Fruit fly (Drosophila melanogaster) whole organism, embryonic: Measurements from ENCODE around the gene Pgm1.

Experiments
- Bdp1 ChIP-seq: fragments of 200-800 bp; sonication (Bioruptor generic); optimal IDR thresholded peaks from 3 replicates; lab custom pipeline; 2016; ENCODE audit warnings: missing biosample characterization, missing genetic modification characterization
- BtbVII ChIP-seq: fragments of 200-800 bp; sonication (Bioruptor generic); optimal IDR thresholded peaks from 3 replicates; lab custom pipeline; 2017; ENCODE audit warnings: missing biosample characterization, mild to moderate bottlenecking, missing genetic modification characterization
- CG10209 ChIP-seq: fragments of 200-800 bp; sonication (Bioruptor generic); optimal IDR thresholded peaks from 3 replicates; lab custom pipeline; 2017; ENCODE audit warnings: missing biosample characterization, mild to moderate bottlenecking, missing genetic modification characterization, missing genetic modification reagents
- CG11247 ChIP-seq: fragments of 200-800 bp; sonication (Bioruptor generic); IDR thresholded peaks from 2 replicates; pipeline ENCODE4 v1.3.6; 2022; ENCODE audit warnings: missing biosample characterization, missing genetic modification characterization
- CG11696 ChIP-seq: fragments of 200-800 bp; sonication (Bioruptor generic); IDR thresholded peaks from 2 replicates; pipeline ENCODE4 v1.3.6; 2022; ENCODE audit warnings: missing biosample characterization, missing genetic modification characterization
- CG11723 ChIP-seq: fragments of 200-800 bp; sonication (Bioruptor generic); optimal IDR thresholded peaks from 2 replicates; lab custom pipeline; 2017; ENCODE audit warnings: missing biosample characterization, mild to moderate bottlenecking, missing genetic modification characterization
- CG13894 ChIP-seq: fragments of 200-800 bp; sonication (Bioruptor generic); optimal IDR thresholded peaks from 3 replicates; lab custom pipeline; 2018; ENCODE audit warnings: missing biosample characterization, mild to moderate bottlenecking, missing genetic modification characterization, moderate library complexity
- CG15073 ChIP-seq: fragments of 200-800 bp; sonication (Bioruptor generic); optimal IDR thresholded peaks from 2 replicates; lab custom pipeline; 2016; ENCODE audit warnings: missing biosample characterization, missing genetic modification characterization
- CG17328 ChIP-seq: fragments of 200-800 bp; sonication (Bioruptor generic); IDR thresholded peaks from 2 replicates; pipeline ENCODE4 v1.3.6; 2022; ENCODE audit warnings: missing biosample characterization, missing genetic modification characterization
- CG17359 ChIP-seq: fragments of 200-800 bp; sonication (Bioruptor generic); optimal IDR thresholded peaks from 3 replicates; lab custom pipeline; 2018; ENCODE audit warnings: missing biosample characterization, mild to moderate bottlenecking, missing genetic modification characterization, moderate library complexity
- CG18011 ChIP-seq: fragments of 200-800 bp; sonication (Bioruptor generic); optimal IDR thresholded peaks from 2 replicates; lab custom pipeline; 2017; ENCODE audit warnings: missing biosample characterization, missing genetic modification characterization, mild to moderate bottlenecking, moderate library complexity, missing genotype
- CG2116 ChIP-seq: fragments of 200-800 bp; sonication (Bioruptor generic); optimal IDR thresholded peaks from 3 replicates; lab custom pipeline; 2018; ENCODE audit warnings: missing biosample characterization, mild to moderate bottlenecking, missing genetic modification characterization
- CG4328 ChIP-seq: fragments of 200-800 bp; sonication (Bioruptor generic); optimal IDR thresholded peaks from 3 replicates; lab custom pipeline; 2017; ENCODE audit warnings: missing biosample characterization, missing genetic modification reagents, missing genetic modification characterization
- CG4820 ChIP-seq: fragments of 200-800 bp; sonication (Bioruptor generic); optimal IDR thresholded peaks from 3 replicates; lab custom pipeline; 2016; ENCODE audit warnings: missing biosample characterization, missing genetic modification characterization
- CG7928 ChIP-seq: fragments of 200-800 bp; sonication (Bioruptor generic); optimal IDR thresholded peaks from 2 replicates; lab custom pipeline; 2017; ENCODE audit warnings: missing biosample characterization, mild to moderate bottlenecking, missing genetic modification characterization
- CG8290 ChIP-seq, 3 experiments: fragments of 200-800 bp; sonication (Bioruptor generic); optimal IDR thresholded peaks; 2 replicates each; lab custom pipeline; 2016 to 2019; ENCODE audit warnings: missing biosample characterization in 3 of 3, missing genetic modification characterization in 3 of 3, mild to moderate bottlenecking in 2 of 3, moderate library complexity in 1 of 3
- CG8765 ChIP-seq: fragments of 200-800 bp; sonication (Bioruptor generic); IDR thresholded peaks from 2 replicates; pipeline ENCODE4 v1.3.6; 2022; ENCODE audit warnings: missing biosample characterization, missing genetic modification characterization
- CG9215 ChIP-seq: fragments of 200-800 bp; sonication (Bioruptor generic); IDR thresholded peaks from 2 replicates; pipeline ENCODE4 v1.3.6; 2022; ENCODE audit warnings: missing biosample characterization, missing genetic modification characterization
- CrebB ChIP-seq: fragments of 200-800 bp; sonication (Bioruptor generic); optimal IDR thresholded peaks from 3 replicates; lab custom pipeline; 2018; ENCODE audit warnings: missing biosample characterization, mild to moderate bottlenecking, missing genetic modification characterization
- D ChIP-seq, 2 experiments: fragments of 200-800 bp in 1 of 2; fragments of >200 bp in 1 of 2; sonication (Bioruptor generic) in 1 of 2; optimal IDR thresholded peaks; 2 replicates in 1 of 2; 3 replicates in 1 of 2; lab custom pipeline; 2017; ENCODE audit warnings: mild to moderate bottlenecking in 1 of 2, missing biosample characterization in 1 of 2, missing genetic modification characterization in 1 of 2, missing genetic modification reagents in 1 of 2
- D19B ChIP-seq: fragments of 200-800 bp; sonication (Bioruptor generic); optimal IDR thresholded peaks from 2 replicates; lab custom pipeline; 2017; ENCODE audit warnings: missing biosample characterization, mild to moderate bottlenecking, missing genetic modification characterization
- Dek ChIP-seq: fragments of 200-800 bp; sonication (Bioruptor generic); optimal IDR thresholded peaks from 3 replicates; lab custom pipeline; 2019; ENCODE audit warnings: missing biosample characterization, mild to moderate bottlenecking, missing genetic modification characterization, moderate library complexity
- Drgx ChIP-seq: fragments of 200-800 bp; sonication (Bioruptor generic); IDR thresholded peaks from 2 replicates; pipeline ENCODE4 v1.3.6; 2022; ENCODE audit warnings: missing biosample characterization, missing genetic modification characterization
- ERR ChIP-seq: fragments of 200-800 bp; sonication (Bioruptor generic); optimal IDR thresholded peaks from 2 replicates; lab custom pipeline; 2016; ENCODE audit warnings: missing biosample characterization, missing genetic modification characterization
- Ets65A ChIP-seq: fragments of 200-800 bp; sonication (Bioruptor generic); peaks from one replicate; lab custom pipeline; 2016; ENCODE audit warnings: missing biosample characterization, missing genetic modification characterization
- H15 ChIP-seq: fragments of 200-800 bp; sonication (Bioruptor generic); IDR thresholded peaks from 3 replicates; pipeline ENCODE4 v1.3.6; 2022; ENCODE audit warnings: missing biosample characterization, missing genetic modification characterization
- HLHmδ ChIP-seq: fragments of 200-800 bp; sonication (Bioruptor generic); optimal IDR thresholded peaks from 2 replicates; lab custom pipeline; 2018; ENCODE audit warnings: missing biosample characterization, mild to moderate bottlenecking, missing genetic modification characterization, moderate library complexity
- HmgD ChIP-seq: fragments of 200-800 bp; sonication (Bioruptor generic); optimal IDR thresholded peaks from 3 replicates; lab custom pipeline; 2016; ENCODE audit warnings: missing biosample characterization, missing genetic modification characterization
- Jarid2 ChIP-seq: fragments of 200-800 bp; sonication (Bioruptor generic); optimal IDR thresholded peaks from 3 replicates; lab custom pipeline; 2017; ENCODE audit warnings: mild to moderate bottlenecking, missing biosample characterization, missing genetic modification reagents, missing genetic modification characterization
- NK7.1 ChIP-seq: fragments of 200-800 bp; sonication (Bioruptor generic); optimal IDR thresholded peaks from 3 replicates; lab custom pipeline; 2016; ENCODE audit warnings: missing biosample characterization, missing genetic modification characterization
- Neu2 ChIP-seq: fragments of 200-800 bp; sonication (Bioruptor generic); optimal IDR thresholded peaks from 3 replicates; lab custom pipeline; 2016; ENCODE audit warnings: missing biosample characterization, missing genetic modification characterization, borderline replicate concordance
- Pdp1 ChIP-seq, 2 experiments: fragments of 200-800 bp; sonication (Bioruptor generic); optimal IDR thresholded peaks; 3 replicates each; lab custom pipeline; 2016; ENCODE audit warnings: missing biosample characterization in 2 of 2, missing genetic modification characterization in 2 of 2, mild to moderate bottlenecking in 1 of 2, moderate library complexity in 1 of 2
- Scr ChIP-seq: fragments of 200-800 bp; sonication (Bioruptor generic); IDR thresholded peaks from 2 replicates; pipeline ENCODE4 v1.3.6; 2022; ENCODE audit warnings: missing biosample characterization, missing genetic modification characterization; ENCODE audit not compliant: partially characterized antibody
- Six4 ChIP-seq: fragments of 200-800 bp; sonication (Bioruptor generic); optimal IDR thresholded peaks from 2 replicates; lab custom pipeline; 2016; ENCODE audit warnings: missing biosample characterization, missing genetic modification characterization
- YL-1 ChIP-seq: fragments of 200-800 bp; sonication (Bioruptor generic); optimal IDR thresholded peaks from 3 replicates; lab custom pipeline; 2017; ENCODE audit warnings: missing biosample characterization, mild to moderate bottlenecking, missing genetic modification characterization
- bbx ChIP-seq: fragments of 200-800 bp; sonication (Bioruptor generic); IDR thresholded peaks from 2 replicates; pipeline ENCODE4 v1.3.6; 2022; ENCODE audit warnings: missing biosample characterization, missing genetic modification characterization; ENCODE audit not compliant: partially characterized antibody
- cg ChIP-seq: fragments of 200-800 bp; sonication (Bioruptor generic); optimal IDR thresholded peaks from 3 replicates; lab custom pipeline; 2019; ENCODE audit warnings: missing biosample characterization, mild to moderate bottlenecking, missing genetic modification characterization, moderate library complexity
- ci ChIP-seq: fragments of 200-800 bp; sonication (Bioruptor generic); IDR thresholded peaks from 3 replicates; pipeline ENCODE4 v1.3.6; 2022; ENCODE audit warnings: missing biosample characterization, missing genetic modification characterization
- eyg ChIP-seq: fragments of 200-800 bp; sonication (Bioruptor generic); optimal IDR thresholded peaks from 3 replicates; lab custom pipeline; 2016; ENCODE audit warnings: missing biosample characterization, missing genetic modification characterization
- gsb ChIP-seq: fragments of 200-800 bp; sonication (Bioruptor generic); IDR thresholded peaks from 2 replicates; pipeline ENCODE4 v1.3.6; 2022; ENCODE audit warnings: missing biosample characterization, missing genetic modification characterization
- insv ChIP-seq, 2 experiments: fragments of 200-800 bp; sonication (Bioruptor generic); optimal IDR thresholded peaks; 3 replicates each; lab custom pipeline; 2016 to 2018; ENCODE audit warnings: missing biosample characterization in 2 of 2, missing genetic modification characterization in 2 of 2
- mirr ChIP-seq: fragments of 200-800 bp; sonication (Bioruptor generic); optimal IDR thresholded peaks from 3 replicates; lab custom pipeline; 2018; ENCODE audit warnings: missing biosample characterization, mild to moderate bottlenecking, missing genetic modification characterization
- nau ChIP-seq: fragments of 200-800 bp; sonication (Bioruptor generic); optimal IDR thresholded peaks from 3 replicates; lab custom pipeline; 2017; ENCODE audit warnings: missing biosample characterization, mild to moderate bottlenecking, missing genetic modification characterization, missing genetic modification reagents
- pho ChIP-seq: fragments of 200-800 bp; sonication (Bioruptor generic); optimal IDR thresholded peaks from 2 replicates; lab custom pipeline; 2016; ENCODE audit warnings: missing biosample characterization, missing genetic modification characterization
- ranshi ChIP-seq: fragments of 200-800 bp; sonication (Bioruptor generic); IDR thresholded peaks from 2 replicates; pipeline ENCODE4 v1.3.6; 2022; ENCODE audit warnings: missing biosample characterization, missing genetic modification characterization
- slp2 ChIP-seq: fragments of 200-800 bp; sonication (Bioruptor generic); optimal IDR thresholded peaks from 2 replicates; lab custom pipeline; 2016; ENCODE audit warnings: missing biosample characterization, missing genetic modification characterization
- wdn ChIP-seq: fragments of 200-800 bp; sonication (Bioruptor generic); IDR thresholded peaks from 2 replicates; pipeline ENCODE4 v1.3.6; 2022; ENCODE audit warnings: missing biosample characterization, missing genetic modification characterization
- zfh2 ChIP-seq: fragments of 200-800 bp; sonication (Bioruptor generic); optimal IDR thresholded peaks from 2 replicates; lab custom pipeline; 2016; ENCODE audit warnings: missing biosample characterization, missing genetic modification characterization

The Pgm1 gene

dm6 chr3L:16150850-16151515 is 22.7 kb upstream of the Pgm1 start:
- TF ChIP-seq Six4 (GFP tag; lab: Kevin White, UChicago) (no peak), Ets65A (peak; percentile 35), CG8765 (no peak), CG18011 (GFP tag; lab: Kevin White, UChicago) (peak; percentile 86), slp2 (GFP tag; lab: Kevin White, UChicago) (no peak), D19B (GFP tag; lab: Kevin White, UChicago) (peak; percentile 85), zfh2 (GFP tag; lab: Kevin White, UChicago) (no peak), CG17359 (tag; lab: Kevin White, UChicago) (peak; percentile 2)

dm6 chr3L:16150161-16150538 is 21.8 kb upstream of the Pgm1 start:
- 0 out of 3 replicates have a peak, but pooled peaks have one; percentile 14 for TF ChIP-seq ci (GFP tag; lab: Robert Waterston, UW)
- TF ChIP-seq Neu2 (GFP tag; lab: Kevin White, UChicago), result no peak
- TF ChIP-seq CG17328 (GFP tag; lab: Robert Waterston, UW), result no peak
- TF ChIP-seq insv (GFP tag; optimal IDR thresholded peaks at IDR 0.05; lab: Kevin White, UChicago), result no peak
- TF ChIP-seq YL-1 (GFP tag; lab: Kevin White, UChicago), result no peak
- no peak for TF ChIP-seq Six4 (GFP tag; lab: Kevin White, UChicago)
- TF ChIP-seq ERR, result no peak
- peak; percentile 46 for TF ChIP-seq cg (GFP tag; lab: Kevin White, UChicago)
- no peak for TF ChIP-seq eyg (GFP tag; lab: Kevin White, UChicago)
- TF ChIP-seq HmgD (GFP tag; lab: Kevin White, UChicago), result no peak
- no peak for TF ChIP-seq gsb (GFP tag; lab: Robert Waterston, UW)
- no peak for TF ChIP-seq D (optimal IDR thresholded peaks at IDR 0.05; lab: Kevin White, UChicago)
- TF ChIP-seq D (GFP tag; optimal IDR thresholded peaks at IDR 0.05; lab: Kevin White, UChicago), result no peak
- TF ChIP-seq CG15073 (GFP tag; lab: Kevin White, UChicago), result no peak
- TF ChIP-seq Jarid2, result no peak
- no peak for TF ChIP-seq CG9215 (GFP tag; lab: Robert Waterston, UW)
- no peak for TF ChIP-seq Dek (tag; lab: Kevin White, UChicago)
- TF ChIP-seq CG4820 (GFP tag; lab: Kevin White, UChicago), result no peak
- no peak for TF ChIP-seq H15 (GFP tag; lab: Robert Waterston, UW)
- no peak for TF ChIP-seq nau (GFP tag; lab: Kevin White, UChicago)
- TF ChIP-seq pho (GFP tag; lab: Kevin White, UChicago), result no peak
- TF ChIP-seq BtbVII (GFP tag; lab: Kevin White, UChicago), result no peak
- no peak for TF ChIP-seq Drgx (GFP tag; lab: Robert Waterston, UW)
- no peak for TF ChIP-seq CG10209
- no peak for TF ChIP-seq HLHmδ
- no peak for TF ChIP-seq CG7928
- TF ChIP-seq Bdp1 (GFP tag; lab: Kevin White, UChicago), result no peak
- TF ChIP-seq CG2116 (GFP tag; lab: Kevin White, UChicago), result no peak
- peak; percentile 90 for TF ChIP-seq CG13894
- no peak for TF ChIP-seq Scr (GFP tag; lab: Robert Waterston, UW)
- peak; percentile 97 for TF ChIP-seq mirr (GFP tag; lab: Kevin White, UChicago)
- no peak for TF ChIP-seq NK7.1 (GFP tag; lab: Kevin White, UChicago)
- TF ChIP-seq CG11723 (GFP tag; lab: Kevin White, UChicago), result no peak
- TF ChIP-seq bbx (GFP tag; lab: Robert Waterston, UW), result no peak
- no peak for TF ChIP-seq CG4328
- no peak for TF ChIP-seq CrebB
- TF ChIP-seq wdn (GFP tag; lab: Robert Waterston, UW), result no peak
- no peak for TF ChIP-seq CG8290 (GFP tag; optimal IDR thresholded peaks at IDR 0.05; lab: Kevin White, UChicago)
- TF ChIP-seq CG8290 (tag; optimal IDR thresholded peaks at IDR 0.05; lab: Kevin White, UChicago), result no peak
- peak in 1 of 2 experiments; percentile 94 for TF ChIP-seq Pdp1 (GFP tag; optimal IDR thresholded peaks at IDR 0.05; lab: Kevin White, UChicago)
- no peak for TF ChIP-seq CG11696 (GFP tag; lab: Robert Waterston, UW)
- TF ChIP-seq ranshi (GFP tag; lab: Robert Waterston, UW), result no peak
- TF ChIP-seq CG11247 (GFP tag; lab: Robert Waterston, UW), result no peak
